Worm (Caenorhabditis elegans) whole organism, dauer: ENCODE measurements around the gene B0244.17.

Source experiments
- unc-62 ChIP-seq: sonication (generic microtip); optimal IDR thresholded peaks from 2 replicates; lab custom pipeline; 2017; ENCODE audit warnings: missing biosample characterization, missing genetic modification reagents, missing genetic modification characterization

B0244.17 gene

ce11 chrIII:5732925-5733324 lies at the start of gene B0244.17:
TSS of gene B0244.17 (plus strand) at chrIII:5733225.
- TF ChIP-seq unc-62 (GFP tag; lab: Kevin White, UChicago): no peak

- TF ChIP-seq unc-62 (GFP tag; lab: Kevin White, UChicago): no peak
Measured at ce11 chrIII:5683998-5684397, 49.0 kb upstream of the B0244.17 start, which contains the start of gene rcan-1. TSS of gene rcan-1 (minus strand) at chrIII:5684098.

ce11 chrIII:5688246-5688645 lies 44.8 kb upstream of the B0244.17 start:
- TF ChIP-seq unc-62 (GFP tag; lab: Kevin White, UChicago): no peak

- no peak for TF ChIP-seq unc-62 (GFP tag; lab: Kevin White, UChicago)
Measured at ce11 chrIII:5691826-5692225, 41.2 kb upstream of the B0244.17 start.

ce11 chrIII:5692690-5693089 lies 40.3 kb upstream of the B0244.17 start, which contains the start of the genes abi-1 and arle-14:
TSS of gene abi-1 (minus strand) at chrIII:5692740.
TSS of gene arle-14 (plus strand) at chrIII:5692906.
- no peak for TF ChIP-seq unc-62 (GFP tag; lab: Kevin White, UChicago)

- no peak for TF ChIP-seq unc-62 (GFP tag; lab: Kevin White, UChicago)
Measured at ce11 chrIII:5693736-5694135, 39.3 kb upstream of the B0244.17 start, which contains the start of gene B0336.13. TSS of gene B0336.13 (plus strand) at chrIII:5694036.

ce11 chrIII:5697266-5697665 lies 35.8 kb upstream of the B0244.17 start, which contains the start of gene B0336.7:
TSS of gene B0336.7 (minus strand) at chrIII:5697366.
- TF ChIP-seq unc-62 (GFP tag; lab: Kevin White, UChicago): no peak

- TF ChIP-seq unc-62 (GFP tag; lab: Kevin White, UChicago): no peak
Measured at ce11 chrIII:5697963-5698730, 34.9 kb upstream of the B0244.17 start, which contains the start of the genes lgg-3 and rgs-5. TSS of gene lgg-3 (minus strand) at chrIII:5698013. TSS of gene rgs-5 (plus strand) at chrIII:5698555.

- no peak for TF ChIP-seq unc-62 (GFP tag; lab: Kevin White, UChicago)
Measured at ce11 chrIII:5701491-5701890, 31.5 kb upstream of the B0244.17 start.

- TF ChIP-seq unc-62 (GFP tag; lab: Kevin White, UChicago): no peak
Measured at ce11 chrIII:5705228-5705888, 27.7 kb upstream of the B0244.17 start, which contains the start of gene swp-1. TSS of gene swp-1 (minus strand) at chrIII:5705525.

- TF ChIP-seq unc-62 (GFP tag; lab: Kevin White, UChicago): no peak
Measured at ce11 chrIII:5706077-5706627, 26.9 kb upstream of the B0244.17 start, which contains the start of gene rpl-23. TSS of gene rpl-23 (minus strand) at chrIII:5706127.

ce11 chrIII:5707546-5707945 lies 25.5 kb upstream of the B0244.17 start:
- no peak for TF ChIP-seq unc-62 (GFP tag; lab: Kevin White, UChicago)

- TF ChIP-seq unc-62 (GFP tag; lab: Kevin White, UChicago): no peak
Measured at ce11 chrIII:5708024-5708423, 25.0 kb upstream of the B0244.17 start.

ce11 chrIII:5709224-5709623 lies 23.8 kb upstream of the B0244.17 start, which contains the start of gene hpo-28:
TSS of gene hpo-28 (minus strand) at chrIII:5709324.
- no peak for TF ChIP-seq unc-62 (GFP tag; lab: Kevin White, UChicago)

- no peak for TF ChIP-seq unc-62 (GFP tag; lab: Kevin White, UChicago)
Measured at ce11 chrIII:5710045-5710444, 23.0 kb upstream of the B0244.17 start, which contains the start of gene B0336.12. TSS of gene B0336.12 (minus strand) at chrIII:5710145.

ce11 chrIII:5710676-5711075 lies 22.3 kb upstream of the B0244.17 start:
- no peak for TF ChIP-seq unc-62 (GFP tag; lab: Kevin White, UChicago)
